Fruit fly (Drosophila melanogaster) whole organism, prepupa: ENCODE data around the gene CG13810.

Source experiments
- Blimp-1 ChIP-seq: fragments of 200-800 bp; sonication (Bioruptor generic); optimal IDR thresholded peaks from 3 replicates; lab custom pipeline; 2017; ENCODE audit warnings: missing biosample characterization, missing genetic modification characterization, mild to moderate bottlenecking, moderate library complexity, missing genetic modification reagents
- CG10631 ChIP-seq: fragments of 200-800 bp; sonication (Bioruptor generic); optimal IDR thresholded peaks from 2 replicates; lab custom pipeline; 2016; ENCODE audit warnings: missing biosample characterization, missing genetic modification characterization
- CG10669 ChIP-seq: fragments of 200-800 bp; sonication (Bioruptor generic); optimal IDR thresholded peaks from 3 replicates; lab custom pipeline; 2018; ENCODE audit warnings: missing biosample characterization, mild to moderate bottlenecking, missing genetic modification characterization, moderate library complexity
- CG11762 ChIP-seq: fragments of 200-800 bp; sonication (Bioruptor generic); optimal IDR thresholded peaks from 3 replicates; lab custom pipeline; 2016; ENCODE audit warnings: missing biosample characterization, missing genetic modification characterization; ENCODE audit not compliant: insufficient read depth
- CG11902 ChIP-seq: fragments of 200-800 bp; sonication (Bioruptor generic); optimal IDR thresholded peaks from 3 replicates; lab custom pipeline; 2016; ENCODE audit warnings: missing biosample characterization, missing genetic modification characterization
- CG3032 ChIP-seq: fragments of 200-800 bp; optimal IDR thresholded peaks from 2 replicates; lab custom pipeline; 2019; ENCODE audit warnings: missing biosample characterization, mild to moderate bottlenecking, missing genetic modification characterization, moderate library complexity
- CG31627 ChIP-seq: fragments of 200-800 bp; sonication (Bioruptor generic); optimal IDR thresholded peaks from 3 replicates; lab custom pipeline; 2016; ENCODE audit warnings: missing biosample characterization, missing genetic modification characterization
- CG32006 ChIP-seq: fragments of 200-800 bp; sonication (Bioruptor generic); optimal IDR thresholded peaks from 3 replicates; lab custom pipeline; 2017; ENCODE audit warnings: missing biosample characterization, mild to moderate bottlenecking, missing genetic modification characterization
- CG34406 ChIP-seq: fragments of 200-800 bp; sonication (Bioruptor generic); optimal IDR thresholded peaks from 3 replicates; lab custom pipeline; 2016; ENCODE audit warnings: missing biosample characterization, missing genetic modification characterization
- CG3919 ChIP-seq: fragments of 200-800 bp; sonication (Bioruptor generic); optimal IDR thresholded peaks from 3 replicates; lab custom pipeline; 2016; ENCODE audit warnings: missing biosample characterization, missing genetic modification characterization
- CG4318 ChIP-seq: fragments of 200-800 bp; sonication (Bioruptor generic); optimal IDR thresholded peaks from 3 replicates; lab custom pipeline; 2017; ENCODE audit warnings: missing biosample characterization, mild to moderate bottlenecking, missing genetic modification characterization
- CG6163 ChIP-seq: fragments of 200-800 bp; sonication (Bioruptor generic); IDR thresholded peaks from 3 replicates; pipeline ENCODE4 v1.3.6; 2022; ENCODE audit warnings: missing biosample characterization, missing genetic modification characterization
- CG6276 ChIP-seq: fragments of 200-800 bp; sonication (Bioruptor generic); optimal IDR thresholded peaks from 2 replicates; lab custom pipeline; 2017; ENCODE audit warnings: missing biosample characterization, mild to moderate bottlenecking, missing genetic modification characterization
- CG6792 ChIP-seq: fragments of 200-800 bp; sonication (Bioruptor generic); optimal IDR thresholded peaks from 3 replicates; lab custom pipeline; 2016; ENCODE audit warnings: missing biosample characterization, missing genetic modification characterization
- CG6808 ChIP-seq: fragments of 200-800 bp; sonication (Bioruptor generic); optimal IDR thresholded peaks from 3 replicates; lab custom pipeline; 2017; ENCODE audit warnings: missing biosample characterization, missing genetic modification characterization, mild to moderate bottlenecking, moderate library complexity, missing genetic modification reagents
- CG6854 ChIP-seq: fragments of 200-800 bp; sonication (Bioruptor generic); optimal IDR thresholded peaks from 2 replicates; lab custom pipeline; 2017; ENCODE audit warnings: missing biosample characterization, mild to moderate bottlenecking, missing genetic modification characterization
- CG7368 ChIP-seq: fragments of 200-800 bp; sonication (Bioruptor generic); optimal IDR thresholded peaks from 3 replicates; lab custom pipeline; 2016; ENCODE audit warnings: missing biosample characterization, missing genetic modification characterization
- CG8119 ChIP-seq: fragments of 200-800 bp; sonication (Bioruptor generic); IDR thresholded peaks from 3 replicates; pipeline ENCODE4 v1.3.6; 2022; ENCODE audit warnings: missing biosample characterization, missing genetic modification characterization
- CG8319 ChIP-seq: fragments of 200-800 bp; sonication (Bioruptor generic); optimal IDR thresholded peaks from 3 replicates; lab custom pipeline; 2016; ENCODE audit warnings: missing biosample characterization, missing genetic modification characterization
- CG8632 ChIP-seq: fragments of 200-800 bp; sonication (Bioruptor generic); optimal IDR thresholded peaks from 3 replicates; lab custom pipeline; 2016; ENCODE audit warnings: missing biosample characterization, missing genetic modification characterization
- CG9139 ChIP-seq: fragments of 200-800 bp; sonication (Bioruptor generic); optimal IDR thresholded peaks from 3 replicates; lab custom pipeline; 2017; ENCODE audit warnings: missing biosample characterization, mild to moderate bottlenecking, missing genetic modification characterization
- Eip75B ChIP-seq: fragments of 200-800 bp; sonication (Bioruptor generic); optimal IDR thresholded peaks from 3 replicates; lab custom pipeline; 2016; ENCODE audit warnings: missing biosample characterization, missing genetic modification characterization
- Eip78C ChIP-seq: fragments of 200-800 bp; sonication (Bioruptor generic); peaks from one replicate; lab custom pipeline; 2016; ENCODE audit warnings: missing biosample characterization, missing genetic modification characterization
- Eip93F ChIP-seq: fragments of 200-800 bp; sonication (Bioruptor generic); optimal IDR thresholded peaks from 2 replicates; lab custom pipeline; 2016; ENCODE audit warnings: missing biosample characterization, mild to moderate bottlenecking, missing genetic modification characterization
- Ets21C ChIP-seq: fragments of 200-800 bp; sonication (Bioruptor generic); optimal IDR thresholded peaks from 3 replicates; lab custom pipeline; 2016; ENCODE audit warnings: missing biosample characterization, missing genetic modification characterization
- Gug ChIP-seq: fragments of 200-800 bp; sonication (Bioruptor generic); IDR thresholded peaks from 2 replicates; pipeline ENCODE4 v1.3.6; 2022; ENCODE audit warnings: missing biosample characterization, missing genetic modification characterization
- Hr38 ChIP-seq: sonication (Bioruptor generic); optimal IDR thresholded peaks from 2 replicates; lab custom pipeline; 2016; ENCODE audit warnings: missing biosample characterization, missing genetic modification characterization
- Hr39 ChIP-seq: fragments of 200-800 bp; sonication (Bioruptor generic); optimal IDR thresholded peaks from 2 replicates; lab custom pipeline; 2016; ENCODE audit warnings: missing biosample characterization, missing genetic modification characterization
- Lpt ChIP-seq: fragments of 200-800 bp; sonication (Bioruptor generic); optimal IDR thresholded peaks from 3 replicates; lab custom pipeline; 2016; ENCODE audit warnings: missing biosample characterization, missing genetic modification characterization
- Met ChIP-seq: fragments of 200-800 bp; sonication (Bioruptor generic); optimal IDR thresholded peaks from 3 replicates; lab custom pipeline; 2016; ENCODE audit warnings: missing biosample characterization, missing genetic modification characterization
- OdsH ChIP-seq: fragments of 200-800 bp; sonication (Bioruptor generic); optimal IDR thresholded peaks from 3 replicates; lab custom pipeline; 2016; ENCODE audit warnings: missing biosample characterization, missing genetic modification characterization
- Smox ChIP-seq: fragments of 200-800 bp; sonication (Bioruptor generic); optimal IDR thresholded peaks from 3 replicates; lab custom pipeline; 2016; ENCODE audit warnings: missing biosample characterization, missing genetic modification characterization
- acj6 ChIP-seq: fragments of 200-800 bp; sonication (Bioruptor generic); optimal IDR thresholded peaks from 3 replicates; lab custom pipeline; 2016; ENCODE audit warnings: missing biosample characterization, missing genetic modification characterization
- cyc ChIP-seq: fragments of 200-800 bp; sonication (Bioruptor generic); optimal IDR thresholded peaks from 3 replicates; lab custom pipeline; 2016; ENCODE audit warnings: missing biosample characterization, missing genetic modification characterization
- dac ChIP-seq: fragments of 200-800 bp; sonication (Bioruptor generic); optimal IDR thresholded peaks from 2 replicates; lab custom pipeline; 2017; ENCODE audit warnings: missing biosample characterization, mild to moderate bottlenecking, missing genetic modification characterization
- dsx ChIP-seq: fragments of 200-800 bp; optimal IDR thresholded peaks from 3 replicates; lab custom pipeline; 2019; ENCODE audit warnings: missing biosample characterization, mild to moderate bottlenecking, missing genetic modification characterization, moderate library complexity; ENCODE audit not compliant: poor library complexity, severe bottlenecking
- eg ChIP-seq: fragments of 200-800 bp; sonication (Bioruptor generic); IDR thresholded peaks from 3 replicates; pipeline ENCODE4 v1.3.6; 2022; ENCODE audit warnings: missing biosample characterization, missing genetic modification characterization
- esn ChIP-seq: fragments of 200-800 bp; sonication (Bioruptor generic); optimal IDR thresholded peaks from 2 replicates; lab custom pipeline; 2016; ENCODE audit warnings: missing biosample characterization, mild to moderate bottlenecking, missing genetic modification characterization, moderate library complexity
- fd59A ChIP-seq: fragments of 200-800 bp; sonication (Bioruptor generic); optimal IDR thresholded peaks from 2 replicates; lab custom pipeline; 2017; ENCODE audit warnings: missing biosample characterization, mild to moderate bottlenecking, missing genetic modification characterization, missing genetic modification reagents
- fkh ChIP-seq: fragments of 200-800 bp; sonication (Bioruptor generic); optimal IDR thresholded peaks from 3 replicates; lab custom pipeline; 2017; ENCODE audit warnings: missing biosample characterization, mild to moderate bottlenecking, missing genetic modification characterization, moderate library complexity
- lz ChIP-seq: fragments of 200-800 bp; sonication (Bioruptor generic); optimal IDR thresholded peaks from 3 replicates; lab custom pipeline; 2016; ENCODE audit warnings: missing biosample characterization, missing genetic modification characterization
- net ChIP-seq: fragments of 200-800 bp; sonication (Bioruptor generic); optimal IDR thresholded peaks from 3 replicates; lab custom pipeline; 2016; ENCODE audit warnings: missing biosample characterization, missing genetic modification characterization
- pdm3 ChIP-seq: fragments of 200-800 bp; sonication (Bioruptor generic); optimal IDR thresholded peaks from 3 replicates; lab custom pipeline; 2016; ENCODE audit warnings: missing biosample characterization, missing genetic modification characterization
- spab ChIP-seq: fragments of 200-800 bp; sonication (Bioruptor generic); optimal IDR thresholded peaks from 2 replicates; lab custom pipeline; 2017; ENCODE audit warnings: missing biosample characterization, mild to moderate bottlenecking, missing genetic modification characterization, missing genetic modification reagents
- ss ChIP-seq, 2 experiments: fragments of 200-800 bp; sonication (Bioruptor generic); optimal IDR thresholded peaks; 2 replicates in 1 of 2; 3 replicates in 1 of 2; lab custom pipeline; 2017 to 2018; ENCODE audit warnings: mild to moderate bottlenecking in 2 of 2, missing biosample characterization in 2 of 2, missing genetic modification characterization in 2 of 2, moderate library complexity in 1 of 2
- svp ChIP-seq: fragments of 200-800 bp; sonication (Bioruptor generic); peaks from one replicate; lab custom pipeline; 2016; ENCODE audit warnings: missing biosample characterization, missing genetic modification characterization
- topi ChIP-seq: fragments of 200-800 bp; sonication (Bioruptor generic); optimal IDR thresholded peaks from 3 replicates; lab custom pipeline; 2016; ENCODE audit warnings: missing biosample characterization, missing genetic modification characterization
- vri ChIP-seq: fragments of 200-800 bp; sonication (Bioruptor generic); optimal IDR thresholded peaks from 3 replicates; lab custom pipeline; 2016; ENCODE audit warnings: missing biosample characterization, mild to moderate bottlenecking, missing genetic modification characterization

Gene CG13810

dm6 chr3L:2151588-2152372 lies 34.0 kb upstream of the CG13810 start, which contains the start of gene zormin (continued):
- peak; percentile 62 for TF ChIP-seq CG11762 (GFP tag; lab: Kevin White, UChicago)
- peak; percentile 42 for TF ChIP-seq Ets21C (GFP tag; lab: Kevin White, UChicago)
- peak; percentile 86 for TF ChIP-seq CG11902 (GFP tag; lab: Kevin White, UChicago)
- no peak for TF ChIP-seq Eip93F (GFP tag; lab: Kevin White, UChicago)
- TF ChIP-seq ss (GFP tag; optimal IDR thresholded peaks at IDR 0.05; lab: Kevin White, UChicago), result peak; percentile 47 to 65
- peak; percentile 68 for TF ChIP-seq CG34406 (GFP tag; lab: Kevin White, UChicago)
- TF ChIP-seq CG6276 (GFP tag; lab: Kevin White, UChicago), result peak; percentile 3
- peak; percentile 61 for TF ChIP-seq spab
- peak; percentile 88 for TF ChIP-seq cyc

dm6 chr3L:2152730-2153129 lies 33.0 kb upstream of the CG13810 start:
- TF ChIP-seq Gug (GFP tag; lab: Robert Waterston, UW), result no peak
- TF ChIP-seq Eip78C (GFP tag; lab: Kevin White, UChicago), result peak; percentile 82
- TF ChIP-seq Eip75B (GFP tag; lab: Kevin White, UChicago), result no peak
- TF ChIP-seq CG31627, result peak; percentile 55
- TF ChIP-seq CG9139 (GFP tag; lab: Kevin White, UChicago), result no peak
- TF ChIP-seq CG6163 (GFP tag; lab: Robert Waterston, UW), result peak; percentile 62
- TF ChIP-seq Hr38, result no peak
- TF ChIP-seq CG3919 (GFP tag; lab: Kevin White, UChicago), result peak; percentile 47
- TF ChIP-seq dsx, result peak; percentile 25
- no peak for TF ChIP-seq CG6854
- TF ChIP-seq Lpt (GFP tag; lab: Kevin White, UChicago), result peak; percentile 14
- TF ChIP-seq CG6276 (GFP tag; lab: Kevin White, UChicago), result no peak
- peak; percentile 23 for TF ChIP-seq Ets21C (GFP tag; lab: Kevin White, UChicago)
- no peak for TF ChIP-seq eg (GFP tag; lab: Robert Waterston, UW)
- TF ChIP-seq net (GFP tag; lab: Kevin White, UChicago), result peak; percentile 57
- peak; percentile 71 for TF ChIP-seq pdm3 (GFP tag; lab: Kevin White, UChicago)
- TF ChIP-seq topi (GFP tag; lab: Kevin White, UChicago), result peak; percentile 47
- TF ChIP-seq Smox (GFP tag; lab: Kevin White, UChicago), result peak; percentile 58
- TF ChIP-seq dac, result no peak
- peak; percentile 21 for TF ChIP-seq CG34406 (GFP tag; lab: Kevin White, UChicago)
- TF ChIP-seq CG8632 (GFP tag; lab: Kevin White, UChicago), result no peak
- peak; percentile 57 for TF ChIP-seq Met (GFP tag; lab: Kevin White, UChicago)
- TF ChIP-seq CG4318, result no peak
- peak; percentile 63 for TF ChIP-seq OdsH (GFP tag; lab: Kevin White, UChicago)
- TF ChIP-seq acj6 (GFP tag; lab: Kevin White, UChicago), result peak; percentile 64
- peak; percentile 32 for TF ChIP-seq CG3032 (tag; lab: Kevin White, UChicago)
- peak; percentile 43 for TF ChIP-seq CG10631 (GFP tag; lab: Kevin White, UChicago)
- peak; percentile 55 for TF ChIP-seq Hr39 (GFP tag; lab: Kevin White, UChicago)
- peak; percentile 3 for TF ChIP-seq CG11902 (GFP tag; lab: Kevin White, UChicago)
- TF ChIP-seq vri (GFP tag; lab: Kevin White, UChicago), result peak; percentile 4
- peak; percentile 53 for TF ChIP-seq esn
- TF ChIP-seq Blimp-1 (GFP tag; lab: Kevin White, UChicago), result no peak
- TF ChIP-seq CG6792 (GFP tag; lab: Kevin White, UChicago), result peak; percentile 18
- peak; percentile 70 for TF ChIP-seq svp (GFP tag; lab: Kevin White, UChicago)
- TF ChIP-seq CG8119 (GFP tag; lab: Robert Waterston, UW), result no peak
- TF ChIP-seq CG7368, result peak; percentile 42
- no peak for TF ChIP-seq Eip93F (GFP tag; lab: Kevin White, UChicago)
- TF ChIP-seq CG32006 (GFP tag; lab: Kevin White, UChicago), result peak; percentile 54
- TF ChIP-seq ss (GFP tag; optimal IDR thresholded peaks at IDR 0.05; lab: Kevin White, UChicago), result no peak
- no peak for TF ChIP-seq fd59A (GFP tag; lab: Kevin White, UChicago)
- TF ChIP-seq lz (GFP tag; lab: Kevin White, UChicago), result peak; percentile 25
- no peak for TF ChIP-seq CG8319 (GFP tag; lab: Kevin White, UChicago)
- TF ChIP-seq CG10669, result peak; percentile 32
- TF ChIP-seq fkh (GFP tag; lab: Kevin White, UChicago), result no peak
- no peak for TF ChIP-seq CG6808 (GFP tag; lab: Kevin White, UChicago)
